Fruit fly (Drosophila melanogaster) whole organism, embryonic: ENCODE measurements around the gene trbl.

ENCODE experiments used
- CG10366 ChIP-seq: fragments of 200-800 bp; sonication (Bioruptor generic); IDR thresholded peaks from 2 replicates; pipeline ENCODE4 v1.3.6; 2022; ENCODE audit warnings: missing biosample characterization, missing genetic modification characterization
- CG13287 ChIP-seq: fragments of 200-800 bp; sonication (Bioruptor generic); IDR thresholded peaks from 2 replicates; pipeline ENCODE4 v1.3.6; 2022; ENCODE audit warnings: missing biosample characterization, missing genetic modification characterization; ENCODE audit not compliant: partially characterized antibody
- CG17359 ChIP-seq: fragments of 200-800 bp; sonication (Bioruptor generic); optimal IDR thresholded peaks from 3 replicates; lab custom pipeline; 2018; ENCODE audit warnings: missing biosample characterization, mild to moderate bottlenecking, missing genetic modification characterization, moderate library complexity
- CG1832 ChIP-seq: fragments of 200-800 bp; sonication (Bioruptor generic); optimal IDR thresholded peaks from 2 replicates; lab custom pipeline; 2017; ENCODE audit warnings: missing biosample characterization, mild to moderate bottlenecking, missing genetic modification characterization, inconsistent platforms
- CG2129 ChIP-seq: fragments of 200-800 bp; sonication (Bioruptor generic); IDR thresholded peaks from 2 replicates; pipeline ENCODE4 v1.3.6; 2022; ENCODE audit warnings: missing biosample characterization, missing genetic modification characterization; ENCODE audit not compliant: partially characterized antibody
- CG2712 ChIP-seq: fragments of 200-800 bp; optimal IDR thresholded peaks from 3 replicates; lab custom pipeline; 2019; ENCODE audit warnings: missing biosample characterization, mild to moderate bottlenecking, missing genetic modification characterization, moderate library complexity
- CG33213 ChIP-seq: fragments of 200-800 bp; sonication (Bioruptor generic); optimal IDR thresholded peaks from 3 replicates; lab custom pipeline; 2016; ENCODE audit warnings: missing biosample characterization, missing genetic modification characterization
- CG34422 ChIP-seq: fragments of 200-800 bp; sonication (Bioruptor generic); IDR thresholded peaks from 3 replicates; pipeline ENCODE4 v1.3.6; 2022; ENCODE audit warnings: missing biosample characterization, missing genetic modification characterization
- CG4360 ChIP-seq: fragments of 200-800 bp; sonication (Bioruptor generic); IDR thresholded peaks from 2 replicates; pipeline ENCODE4 v1.3.6; 2022; ENCODE audit warnings: missing biosample characterization, missing genetic modification characterization
- CG6175 ChIP-seq: fragments of 200-800 bp; sonication (Bioruptor generic); IDR thresholded peaks from 3 replicates; pipeline ENCODE4 v1.3.6; 2022; ENCODE audit warnings: missing biosample characterization, missing genetic modification characterization
- CG6272 ChIP-seq: fragments of 200-800 bp; sonication (Bioruptor generic); IDR thresholded peaks from 2 replicates; pipeline ENCODE4 v1.3.6; 2022; ENCODE audit warnings: missing biosample characterization, missing genetic modification characterization
- CG6654 ChIP-seq: fragments of 200-800 bp; sonication (Bioruptor generic); optimal IDR thresholded peaks from 2 replicates; lab custom pipeline; 2017; ENCODE audit warnings: missing biosample characterization, mild to moderate bottlenecking, missing genetic modification characterization
- CG6791 ChIP-seq: fragments of 200-800 bp; sonication (Bioruptor generic); IDR thresholded peaks from 3 replicates; pipeline ENCODE4 v1.3.6; 2022; ENCODE audit warnings: missing biosample characterization, missing genetic modification characterization; ENCODE audit not compliant: partially characterized antibody
- CG6854 ChIP-seq: fragments of 200-800 bp; sonication (Bioruptor generic); optimal IDR thresholded peaks from 3 replicates; lab custom pipeline; 2017; ENCODE audit warnings: missing biosample characterization, mild to moderate bottlenecking, missing genetic modification characterization
- CG8478 ChIP-seq: fragments of >200 bp; optimal IDR thresholded peaks from 2 replicates; lab custom pipeline; 2018
- D ChIP-seq, 2 experiments: fragments of 200-800 bp in 1 of 2; fragments of >200 bp in 1 of 2; sonication (Bioruptor generic) in 1 of 2; optimal IDR thresholded peaks; 2 replicates in 1 of 2; 3 replicates in 1 of 2; lab custom pipeline; 2017; ENCODE audit warnings: mild to moderate bottlenecking in 1 of 2, missing biosample characterization in 1 of 2, missing genetic modification characterization in 1 of 2, missing genetic modification reagents in 1 of 2
- Deaf1 ChIP-seq: fragments of 200-800 bp; optimal IDR thresholded peaks from 3 replicates; lab custom pipeline; 2019; ENCODE audit warnings: missing biosample characterization, mild to moderate bottlenecking, missing genetic modification characterization, moderate library complexity
- HHEX ChIP-seq: fragments of 200-800 bp; sonication (Bioruptor generic); optimal IDR thresholded peaks from 3 replicates; lab custom pipeline; 2017; ENCODE audit warnings: missing biosample characterization, mild to moderate bottlenecking, missing genetic modification characterization, missing genetic modification reagents
- Hmr ChIP-seq: fragments of 200-800 bp; sonication (Bioruptor generic); optimal IDR thresholded peaks from 3 replicates; lab custom pipeline; 2017; ENCODE audit warnings: mild to moderate bottlenecking, missing biosample characterization, missing genetic modification reagents, missing genetic modification characterization
- Med ChIP-seq: fragments of 200-800 bp; sonication (Bioruptor generic); peaks from one replicate; lab custom pipeline; 2016; ENCODE audit warnings: missing biosample characterization, missing genetic modification characterization, mild to moderate bottlenecking, inconsistent platforms, moderate library complexity
- NC2α ChIP-seq: fragments of 200-800 bp; sonication (Bioruptor generic); optimal IDR thresholded peaks from 2 replicates; lab custom pipeline; 2016; ENCODE audit warnings: missing biosample characterization, missing genetic modification characterization
- Opbp ChIP-seq: fragments of 200-800 bp; sonication (Bioruptor generic); IDR thresholded peaks from 3 replicates; pipeline ENCODE4 v1.3.6; 2022; ENCODE audit warnings: missing biosample characterization, missing genetic modification characterization; ENCODE audit not compliant: partially characterized antibody
- Trl ChIP-seq, 3 experiments: fragments of >200 bp in 2 of 3; fragments of 200-800 bp in 1 of 3; sonication (Bioruptor generic) in 1 of 3; optimal IDR thresholded peaks; 2 replicates in 1 of 3; 3 replicates in 2 of 3; lab custom pipeline; 2016 to 2017; ENCODE audit warnings: missing biosample characterization in 1 of 3, missing genetic modification characterization in 1 of 3
- cad ChIP-seq: fragments of >200 bp; optimal IDR thresholded peaks from 2 replicates; lab custom pipeline; 2017; ENCODE audit warnings: missing biosample characterization, missing genetic modification characterization
- ewg ChIP-seq: fragments of 200-800 bp; sonication (Bioruptor generic); optimal IDR thresholded peaks from 3 replicates; lab custom pipeline; 2017; ENCODE audit warnings: mild to moderate bottlenecking, missing biosample characterization, missing genetic modification reagents, missing genetic modification characterization
- fru ChIP-seq: fragments of >200 bp; optimal IDR thresholded peaks from 2 replicates; lab custom pipeline; 2017
- lov ChIP-seq, 2 experiments: fragments of 200-800 bp in 1 of 2; fragments of >200 bp in 1 of 2; sonication (Bioruptor generic) in 1 of 2; IDR thresholded peaks in 1 of 2; optimal IDR thresholded peaks in 1 of 2; 2 replicates in 1 of 2; 3 replicates in 1 of 2; pipeline versions ENCODE4 v1.3.6 to Lab custom; 2017 to 2022; ENCODE audit warnings: missing biosample characterization in 1 of 2, missing genetic modification characterization in 1 of 2
- nerfin-1 ChIP-seq: fragments of 200-800 bp; sonication (Bioruptor generic); optimal IDR thresholded peaks from 3 replicates; lab custom pipeline; 2019; ENCODE audit warnings: missing biosample characterization, mild to moderate bottlenecking, missing genetic modification characterization, moderate library complexity
- nerfin-2 ChIP-seq: fragments of 200-800 bp; sonication (Bioruptor generic); IDR thresholded peaks from 2 replicates; pipeline ENCODE4 v1.3.6; 2022; ENCODE audit warnings: missing biosample characterization, missing genetic modification characterization; ENCODE audit not compliant: partially characterized antibody
- nom ChIP-seq: fragments of 200-800 bp; sonication (Bioruptor generic); optimal IDR thresholded peaks from 2 replicates; lab custom pipeline; 2017; ENCODE audit warnings: missing biosample characterization, missing genetic modification characterization, mild to moderate bottlenecking, moderate library complexity, missing genetic modification reagents
- pros ChIP-seq: fragments of 200-800 bp; sonication (Bioruptor generic); optimal IDR thresholded peaks from 3 replicates; lab custom pipeline; 2019; ENCODE audit warnings: missing biosample characterization, mild to moderate bottlenecking, missing genetic modification characterization, moderate library complexity
- repo ChIP-seq: fragments of 200-800 bp; sonication (Bioruptor generic); optimal IDR thresholded peaks from 2 replicates; lab custom pipeline; 2016; ENCODE audit warnings: missing biosample characterization, missing genetic modification characterization
- rib ChIP-seq: fragments of 200-800 bp; sonication (Bioruptor generic); IDR thresholded peaks from 2 replicates; pipeline ENCODE4 v1.3.6; 2022; ENCODE audit warnings: missing biosample characterization, missing genetic modification characterization
- scrt ChIP-seq: fragments of 200-800 bp; sonication (Bioruptor generic); optimal IDR thresholded peaks from 2 replicates; lab custom pipeline; 2018; ENCODE audit warnings: missing biosample characterization, mild to moderate bottlenecking, missing genetic modification characterization, moderate library complexity
- sd ChIP-seq: fragments of 200-800 bp; sonication (Bioruptor generic); optimal IDR thresholded peaks from 3 replicates; lab custom pipeline; 2018; ENCODE audit warnings: missing biosample characterization, mild to moderate bottlenecking, missing genetic modification characterization, moderate library complexity
- sens-2 ChIP-seq: fragments of 200-800 bp; sonication (Bioruptor generic); IDR thresholded peaks from 2 replicates; pipeline ENCODE4 v1.3.6; 2022; ENCODE audit warnings: missing biosample characterization, missing genetic modification characterization
- seq ChIP-seq: fragments of 200-800 bp; sonication (Bioruptor generic); IDR thresholded peaks from 2 replicates; pipeline ENCODE4 v1.3.6; 2022; ENCODE audit warnings: missing biosample characterization, missing genetic modification characterization
- sisA ChIP-seq: fragments of 200-800 bp; sonication (Bioruptor generic); IDR thresholded peaks from 2 replicates; pipeline ENCODE4 v1.3.6; 2022; ENCODE audit warnings: missing biosample characterization, missing genetic modification characterization
- so ChIP-seq: fragments of 200-800 bp; sonication (Bioruptor generic); IDR thresholded peaks from 3 replicates; pipeline ENCODE4 v1.3.6; 2022; ENCODE audit warnings: missing biosample characterization, missing genetic modification characterization
- tap ChIP-seq: fragments of 200-800 bp; optimal IDR thresholded peaks from 3 replicates; lab custom pipeline; 2019; ENCODE audit warnings: missing biosample characterization, mild to moderate bottlenecking, missing genetic modification characterization, moderate library complexity
- tna ChIP-seq: fragments of 200-800 bp; sonication (Bioruptor generic); IDR thresholded peaks from 2 replicates; pipeline ENCODE4 v1.3.6; 2022; ENCODE audit warnings: missing biosample characterization, missing genetic modification characterization; ENCODE audit not compliant: partially characterized antibody
- vfl ChIP-seq: fragments of 200-800 bp; sonication (Bioruptor generic); optimal IDR thresholded peaks from 2 replicates; lab custom pipeline; 2016; ENCODE audit warnings: missing biosample characterization, missing genetic modification characterization

trbl gene

dm6 chr3L:20444815-20445519 lies 43.6 kb upstream of the trbl start (continued):
- TF ChIP-seq lov (optimal IDR thresholded peaks at IDR 0.05; lab: Kevin White, UChicago) (no peak), lov (GFP tag; IDR thresholded peaks at IDR 0.05; lab: Robert Waterston, UW) (peak; percentile 89), CG6175 (GFP tag; lab: Robert Waterston, UW) (peak; percentile 77), sisA (GFP tag; lab: Robert Waterston, UW) (peak; percentile 89), CG8478 (lab: Kevin White, UChicago) (no peak), CG2129 (no peak), rib (GFP tag; lab: Robert Waterston, UW) (peak; percentile 80; the same call in 1 of the 2 replicates), CG2712 (tag; lab: Kevin White, UChicago) (peak; percentile 91), so (peak; percentile 91), sens-2 (GFP tag; lab: Robert Waterston, UW) (peak; percentile 72), CG17359 (tag; lab: Kevin White, UChicago) (peak; percentile 90), repo (GFP tag; lab: Kevin White, UChicago) (peak; percentile 15), Opbp (no peak), Deaf1 (tag; lab: Kevin White, UChicago) (peak; percentile 63), tap (tag; lab: Kevin White, UChicago) (peak; percentile 84)
- TF ChIP-seq, all 482 proteins: peak for 372

dm6 chr3L:20442674-20443313 lies 41.4 kb upstream of the trbl start:
- no peak for TF ChIP-seq CG6272 (GFP tag; lab: Robert Waterston, UW)
- peak; percentile 28 for TF ChIP-seq Med (GFP tag; lab: Kevin White, UChicago)
- peak; percentile 15 for TF ChIP-seq CG6854 (GFP tag; lab: Kevin White, UChicago)
- TF ChIP-seq CG33213 (GFP tag; lab: Kevin White, UChicago), result no peak
- peak; percentile 99 for TF ChIP-seq CG6654 (GFP tag; lab: Kevin White, UChicago)
- TF ChIP-seq D (optimal IDR thresholded peaks at IDR 0.05; lab: Kevin White, UChicago), result no peak
- TF ChIP-seq D (GFP tag; optimal IDR thresholded peaks at IDR 0.05; lab: Kevin White, UChicago), result no peak
- TF ChIP-seq CG34422 (GFP tag; lab: Robert Waterston, UW), result peak; percentile 17; the same call in 1 of the 3 replicates
- peak; percentile 99 for TF ChIP-seq pros (GFP tag; lab: Kevin White, UChicago)
- peak; percentile 7; the same call in 1 of the 2 replicates for TF ChIP-seq CG13287 (GFP tag; lab: Robert Waterston, UW)
- TF ChIP-seq tna (GFP tag; lab: Robert Waterston, UW), result peak; percentile 38; the same call in 1 of the 2 replicates
- peak; percentile 72 to 78 for TF ChIP-seq Trl (optimal IDR thresholded peaks at IDR 0.05; lab: Kevin White, UChicago)
- no peak for TF ChIP-seq Trl (GFP tag; optimal IDR thresholded peaks at IDR 0.05; lab: Kevin White, UChicago)
- peak; percentile 16 for TF ChIP-seq nom (GFP tag; lab: Kevin White, UChicago)
- peak; percentile 76 for TF ChIP-seq cad (GFP tag; lab: Kevin White, UChicago)
- peak; percentile 47 for TF ChIP-seq scrt (GFP tag; lab: Kevin White, UChicago)
- peak; percentile 86 for TF ChIP-seq ewg (GFP tag; lab: Kevin White, UChicago)
- no peak for TF ChIP-seq HHEX (GFP tag; lab: Kevin White, UChicago)
- TF ChIP-seq fru (lab: Kevin White, UChicago), result no peak
- peak; percentile 64; the same call in 1 of the 2 replicates for TF ChIP-seq seq
- TF ChIP-seq CG4360 (GFP tag; lab: Robert Waterston, UW), result 0 out of 2 replicates have a peak, but pooled peaks have one; percentile 26
- peak; percentile 52; the same call in 1 of the 2 replicates for TF ChIP-seq nerfin-2 (GFP tag; lab: Robert Waterston, UW)
- no peak for TF ChIP-seq Hmr (GFP tag; lab: Kevin White, UChicago)
- peak; percentile 62 for TF ChIP-seq CG1832 (GFP tag; lab: Kevin White, UChicago)
- no peak for TF ChIP-seq tap (tag; lab: Kevin White, UChicago)
- TF ChIP-seq NC2α (GFP tag; lab: Kevin White, UChicago), result no peak
- peak; percentile 12 for TF ChIP-seq sd (tag; lab: Kevin White, UChicago)
- peak; percentile 42 for TF ChIP-seq Deaf1 (tag; lab: Kevin White, UChicago)
- peak; percentile 1 for TF ChIP-seq nerfin-1
- no peak for TF ChIP-seq vfl (GFP tag; lab: Kevin White, UChicago)
- no peak for TF ChIP-seq CG10366 (GFP tag; lab: Robert Waterston, UW)
- peak; percentile 24; the same call in 1 of the 3 replicates for TF ChIP-seq CG6791 (GFP tag; lab: Robert Waterston, UW)
